Worm (Caenorhabditis elegans): ENCODE data around the gene shl-1.

Gene shl-1

DNA sequence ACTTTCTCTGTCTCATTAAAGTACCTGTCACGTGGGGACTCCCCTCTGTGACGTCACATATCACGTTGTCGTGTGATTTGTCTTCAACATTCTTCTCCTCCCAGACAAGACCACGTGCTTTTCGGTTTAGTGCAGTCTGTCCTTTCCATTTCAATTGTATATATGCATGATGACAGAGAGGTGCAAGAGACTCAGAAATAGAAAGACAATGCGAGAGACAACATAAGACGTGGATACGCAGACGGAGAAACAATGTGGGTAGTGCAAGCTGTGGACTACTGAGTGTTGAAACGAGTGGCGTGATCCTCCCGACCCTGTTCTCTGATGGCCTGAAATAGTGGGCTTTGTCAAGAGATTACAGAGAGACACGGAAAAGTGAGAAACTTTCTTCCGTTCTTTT, 47.1 kb downstream of the shl-1 start (continued):
- TF ChIP-seq rcor-1 (GFP tag; IDR thresholded peaks at IDR 0.05) (peak; percentile 55; the same call in 1 of the 2 replicates), egl-18 (GFP tag; IDR thresholded peaks at IDR 0.05) (no peak), hmg-20 (GFP tag; IDR thresholded peaks at IDR 0.05) (peak; percentile 46; the same call in 1 of the 2 replicates), F22D6.2 (tag; optimal IDR thresholded peaks at IDR 0.05) (peak; percentile 87), nfya-1 (tag; optimal IDR thresholded peaks at IDR 0.05; ENCODE audit: borderline replicate concordance, insufficient read depth) (no peak), D2030.7 (GFP tag; IDR thresholded peaks at IDR 0.05) (no peak), efl-1 (GFP tag; optimal IDR thresholded peaks at IDR 0.05) (no peak), lin-40 (tag; optimal IDR thresholded peaks at IDR 0.05) (peak; percentile 96), C06A6.2 (GFP tag; conservative IDR thresholded peaks at IDR 0.05) (peak; percentile 92), ztf-28 (GFP tag; IDR thresholded peaks at IDR 0.05) (no peak), snpc-1.3 (tag; optimal IDR thresholded peaks at IDR 0.05; ENCODE audit: insufficient read depth) (no peak), ceh-100 (GFP tag; IDR thresholded peaks at IDR 0.05) (peak; percentile 45), snpc-1.1 (tag; optimal IDR thresholded peaks at IDR 0.05; ENCODE audit: insufficient read depth) (no peak), ceh-27 (GFP tag; optimal IDR thresholded peaks at IDR 0.05) (peak; percentile 84), bed-1 (GFP tag; IDR thresholded peaks at IDR 0.05) (no peak), ceh-91 (GFP tag; IDR thresholded peaks at IDR 0.05) (no peak), sptf-2 (GFP tag; optimal IDR thresholded peaks at IDR 0.05) (peak; percentile 5), ekl-4 (GFP tag; IDR thresholded peaks at IDR 0.05) (peak; percentile 89), lag-1 (GFP tag; IDR thresholded peaks at IDR 0.05) (no peak), attf-5 (GFP tag; optimal IDR thresholded peaks at IDR 0.05) (peak; percentile 98), tbp1 (GFP tag; optimal IDR thresholded peaks at IDR 0.05) (peak; percentile 69), Y53F4B.3 (GFP tag; IDR thresholded peaks at IDR 0.05) (no peak), nhr-179 (tag; optimal IDR thresholded peaks at IDR 0.05) (no peak), Y67H2A.10 (GFP tag; conservative IDR thresholded peaks at IDR 0.05) (no peak), dox-1 (GFP tag; IDR thresholded peaks at IDR 0.05) (peak; percentile 85), nfya-2 (GFP tag; IDR thresholded peaks at IDR 0.05) (no peak), lir-1 (GFP tag; conservative IDR thresholded peaks at IDR 0.05) (peak; percentile 86), ztf-6 (GFP tag; IDR thresholded peaks at IDR 0.05) (no peak), lsy-27 (tag; optimal IDR thresholded peaks at IDR 0.05; ENCODE audit: borderline replicate concordance, insufficient read depth) (no peak), T07F8.4 (tag; optimal IDR thresholded peaks at IDR 0.05) (peak; percentile 21), nhr-120 (GFP tag; IDR thresholded peaks at IDR 0.05) (no peak), hsf-1 (GFP tag; IDR thresholded peaks at IDR 0.05) (no peak), let-526 (GFP tag; IDR thresholded peaks at IDR 0.05) (peak; percentile 83)

DNA sequence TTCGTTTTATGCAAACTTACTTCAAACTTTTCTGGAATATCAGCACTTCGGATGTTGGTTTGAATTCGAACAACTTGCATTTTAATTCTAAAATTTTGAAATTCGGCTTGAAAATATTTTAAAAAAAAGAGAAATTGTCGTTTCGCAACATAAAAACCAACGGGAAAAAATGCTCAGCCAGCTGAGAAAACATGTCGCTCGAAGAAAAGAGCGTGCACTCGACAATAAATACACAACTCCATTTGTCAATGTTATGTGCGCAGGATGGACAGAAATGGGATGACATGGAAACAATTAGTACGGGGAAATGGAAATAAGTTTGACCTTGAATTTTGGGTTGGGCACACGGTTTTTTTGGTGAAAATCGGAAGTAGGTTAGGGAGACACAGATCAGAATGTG, 48.0 kb downstream of the shl-1 start, which contains the start of gene mif-4:
Gene mif-4, minus strand, starts transcription at position 87 of the 400 bp plus-strand sequence.
- TF ChIP-seq madf-10 (tag; optimal IDR thresholded peaks at IDR 0.05) (no peak), cebp-1 (GFP tag; IDR thresholded peaks at IDR 0.05) (no peak), cebp-1 (tag; optimal IDR thresholded peaks at IDR 0.05) (peak; percentile 51)

DNA sequence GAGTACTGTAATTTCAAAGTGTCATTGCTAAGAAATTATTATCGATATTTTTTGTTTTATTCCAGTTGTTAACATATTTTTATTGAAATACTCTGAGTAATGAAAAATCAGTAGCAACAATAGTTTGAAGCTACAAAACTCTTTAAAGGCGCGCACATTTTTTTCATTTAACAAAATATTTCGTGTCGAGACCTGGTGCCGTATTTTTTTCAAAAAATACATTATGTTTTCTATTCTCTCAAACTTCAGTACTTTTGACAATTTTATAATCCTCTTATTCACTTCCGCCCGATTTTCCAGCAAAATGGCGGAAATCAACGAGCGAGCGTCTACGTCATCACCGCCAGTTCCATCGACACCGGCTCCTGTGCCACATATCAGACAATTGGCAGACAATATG, 50.0 kb downstream of the shl-1 start, which contains the start of gene blos-2:
Gene blos-2, plus strand, starts transcription at position 301 of the 400 bp plus-strand sequence.
- TF ChIP-seq hmg-1.2 (GFP tag; IDR thresholded peaks at IDR 0.05): no peak
- no peak for TF ChIP-seq cebp-1 (GFP tag; IDR thresholded peaks at IDR 0.05)
- TF ChIP-seq cebp-1 (tag; optimal IDR thresholded peaks at IDR 0.05): no peak
- TF ChIP-seq ekl-4 (GFP tag; IDR thresholded peaks at IDR 0.05): no peak
- TF ChIP-seq repo-1 (tag; optimal IDR thresholded peaks at IDR 0.05): peak; percentile 17
- no peak for TF ChIP-seq cebp-2 (GFP tag; IDR thresholded peaks at IDR 0.05)
- no peak for TF ChIP-seq lin-26 (GFP tag; IDR thresholded peaks at IDR 0.05)
- TF ChIP-seq hsf-1 (GFP tag; IDR thresholded peaks at IDR 0.05): no peak
- TF ChIP-seq lsy-27 (tag; optimal IDR thresholded peaks at IDR 0.05; ENCODE audit: borderline replicate concordance, insufficient read depth): no peak
- TF ChIP-seq T26A5.8 (tag; optimal IDR thresholded peaks at IDR 0.05): no peak

Data from whole organism, young adult.